Worm (Caenorhabditis elegans): Measurements from ENCODE around the gene ptr-4.

- TF ChIP-seq attf-6 (GFP tag; IDR thresholded peaks at IDR 0.05) (no peak), F52B5.7 (tag; optimal IDR thresholded peaks at IDR 0.05) (no peak), lsy-27 (tag; optimal IDR thresholded peaks at IDR 0.05; ENCODE audit: borderline replicate concordance, insufficient read depth) (no peak), ztf-28 (GFP tag; IDR thresholded peaks at IDR 0.05) (no peak), ama-1 (optimal IDR thresholded peaks at IDR 0.05) (no peak), ama-1 (GFP tag; optimal IDR thresholded peaks at IDR 0.05) (no peak), egl-44 (GFP tag; IDR thresholded peaks at IDR 0.05) (no peak)
These were observed 31.8 kb upstream of the ptr-4 start, which contains the start of gene C15H9.4 for ce11 chrX:6097551-6097950.

All from whole organism, young adult.